Fruit fly (Drosophila melanogaster) Kc167 (cell line): ENCODE measurements around the gene CG31862.

Source experiments
- Myc ChIP-seq: fragments of >200 bp; optimal IDR thresholded peaks from 2 replicates; lab custom pipeline; 2017; ENCODE audit warnings: missing external identifiers
- h ChIP-seq: fragments of >200 bp; optimal IDR thresholded peaks from 3 replicates; lab custom pipeline; 2018; ENCODE audit warnings: missing external identifiers
- psq ChIP-seq: fragments of >200 bp; optimal IDR thresholded peaks from 2 replicates; lab custom pipeline; 2017; ENCODE audit warnings: missing external identifiers
- ttk ChIP-seq: sonication (Bioruptor generic); optimal IDR thresholded peaks from 2 replicates; lab custom pipeline; 2017; ENCODE audit warnings: missing external identifiers

DNA sequence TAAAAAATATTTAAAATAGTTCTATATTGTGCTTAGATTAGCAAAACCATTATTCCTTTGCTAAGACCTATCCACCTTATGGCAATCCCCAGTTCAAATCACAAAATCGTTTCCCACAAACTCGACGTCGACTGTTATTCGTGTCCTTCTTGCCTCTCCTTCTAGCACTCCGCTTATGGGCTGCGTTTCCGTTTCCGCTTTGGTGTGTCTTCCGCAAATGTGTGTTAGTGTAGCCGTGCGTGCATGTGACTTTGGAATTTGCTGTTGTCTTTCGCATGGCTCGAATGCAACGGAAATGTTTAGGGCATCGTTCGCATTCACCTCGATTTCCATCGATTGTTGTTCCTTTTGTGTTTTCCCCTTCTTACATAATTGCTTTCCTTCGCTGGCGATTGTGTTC, 24.6 kb downstream of the CG31862 start:
- TF ChIP-seq psq (lab: Kevin White, UChicago), result no peak
- no peak for TF ChIP-seq h (lab: Kevin White, UChicago)
- TF ChIP-seq Myc, result no peak
- no peak for TF ChIP-seq ttk
